Worm (Caenorhabditis elegans) whole organism, L3 larva: ENCODE measurements around the gene str-108.

Experiments
- mml-1 ChIP-seq: fragments of 150-350 bp; sonication (generic microtip); optimal IDR thresholded peaks from 3 replicates; lab custom pipeline; 2014; ENCODE audit warnings: missing biosample characterization, missing genetic modification characterization
- nhr-237 ChIP-seq: fragments of 150-350 bp; optimal IDR thresholded peaks from 2 replicates; lab custom pipeline; 2014; ENCODE audit warnings: missing biosample characterization, missing genetic modification characterization
- nhr-43 ChIP-seq: sonication (generic microtip); optimal IDR thresholded peaks from 2 replicates; lab custom pipeline; 2016; ENCODE audit warnings: mild to moderate bottlenecking, missing genetic modification characterization, missing compliant biosample characterization; ENCODE audit not compliant: poor library complexity, severe bottlenecking

DNA sequence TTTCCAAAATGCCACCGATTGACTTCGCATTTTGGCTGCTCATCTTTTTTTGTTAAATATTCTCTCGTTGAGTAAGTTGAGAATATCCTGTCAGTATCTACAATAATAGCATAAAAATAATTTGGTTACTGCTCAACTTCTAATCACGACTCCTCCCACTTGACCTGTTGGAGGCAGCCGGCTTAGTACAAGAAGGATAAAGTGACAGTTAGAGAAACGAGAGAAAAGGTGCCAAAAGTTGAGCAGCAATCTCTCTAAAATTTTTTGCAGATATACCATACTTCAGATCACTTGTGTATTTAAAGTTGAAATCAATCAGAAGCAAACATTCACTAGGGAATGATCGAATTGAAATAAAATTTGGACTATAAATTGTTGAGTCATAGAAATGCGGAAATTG is 41.3 kb upstream of the str-108 start, which contains the start of gene nhr-111:
- TF ChIP-seq nhr-43 (tag; lab: Kevin White, UChicago) (no peak), nhr-237 (no peak), mml-1 (tag; lab: Kevin White, UChicago) (no peak)
